Worm (Caenorhabditis elegans) whole organism, late embryonic: ENCODE measurements around the gene Y39B6A.30.
A peak's percentile ranks its signal among the peaks of the same experiment; 100 is the strongest.

ENCODE experiments used
- K02D7.2 ChIP-seq: sonication (generic microtip); optimal IDR thresholded peaks from 2 replicates; lab custom pipeline; 2017; ENCODE audit warnings: mild to moderate bottlenecking, missing genetic modification characterization, missing compliant biosample characterization
- ceh-18 ChIP-seq: sonication (generic microtip); optimal IDR thresholded peaks from 2 replicates; lab custom pipeline; 2016; ENCODE audit warnings: missing genetic modification characterization, missing compliant biosample characterization
- ceh-19 ChIP-seq: fragments of 200-800 bp; sonication (Bioruptor generic); optimal IDR thresholded peaks from 2 replicates; lab custom pipeline; 2018; ENCODE audit warnings: mild to moderate bottlenecking, missing genetic modification characterization, missing compliant biosample characterization
- ceh-30 ChIP-seq: fragments of 150-350 bp; optimal IDR thresholded peaks from 2 replicates; lab custom pipeline; 2014; ENCODE audit warnings: missing biosample characterization, missing genetic modification characterization
- ceh-34 ChIP-seq: sonication (generic microtip); optimal IDR thresholded peaks from 2 replicates; lab custom pipeline; 2016; ENCODE audit warnings: mild to moderate bottlenecking, missing genetic modification characterization, missing compliant biosample characterization
- ceh-48 ChIP-seq: sonication (generic microtip); optimal IDR thresholded peaks from 2 replicates; lab custom pipeline; 2016; ENCODE audit warnings: missing genetic modification characterization, inconsistent platforms, missing compliant biosample characterization
- ceh-6 ChIP-seq: fragments of 200-800 bp; sonication (Bioruptor generic); optimal IDR thresholded peaks from 2 replicates; lab custom pipeline; 2018; ENCODE audit warnings: mild to moderate bottlenecking, missing genetic modification characterization, missing compliant biosample characterization
- che-1 ChIP-seq: sonication (generic microtip); optimal IDR thresholded peaks from 2 replicates; lab custom pipeline; 2016; ENCODE audit warnings: mild to moderate bottlenecking, missing genetic modification characterization, missing compliant biosample characterization
- dmd-4 ChIP-seq: sonication (generic microtip); optimal IDR thresholded peaks from 2 replicates; lab custom pipeline; 2016; ENCODE audit warnings: borderline replicate concordance, missing genetic modification characterization, missing compliant biosample characterization
- elt-4 ChIP-seq: sonication (generic microtip); optimal IDR thresholded peaks from 2 replicates; lab custom pipeline; 2016; ENCODE audit warnings: missing genetic modification characterization, missing compliant biosample characterization
- ets-4 ChIP-seq: sonication (generic microtip); optimal IDR thresholded peaks from 2 replicates; lab custom pipeline; 2016; ENCODE audit warnings: missing genetic modification characterization, missing compliant biosample characterization
- eyg-1 ChIP-seq: sonication (generic microtip); optimal IDR thresholded peaks from 2 replicates; lab custom pipeline; 2016; ENCODE audit warnings: missing genotype, missing genetic modification characterization, missing compliant biosample characterization
- fax-1 ChIP-seq: sonication (generic microtip); optimal IDR thresholded peaks from 2 replicates; lab custom pipeline; 2016; ENCODE audit warnings: missing genotype, missing genetic modification characterization, missing compliant biosample characterization
- fkh-10 ChIP-seq: fragments of 150-350 bp; optimal IDR thresholded peaks from 2 replicates; lab custom pipeline; 2014; ENCODE audit warnings: missing biosample characterization, missing genetic modification reagents, missing genetic modification characterization
- hlh-13 ChIP-seq: fragments of 200-800 bp; sonication (Bioruptor generic); optimal IDR thresholded peaks from 2 replicates; lab custom pipeline; 2018; ENCODE audit warnings: mild to moderate bottlenecking, missing genetic modification characterization, missing compliant biosample characterization
- lin-11 ChIP-seq: fragments of 200-800 bp; sonication (Bioruptor generic); optimal IDR thresholded peaks from 2 replicates; lab custom pipeline; 2018; ENCODE audit warnings: mild to moderate bottlenecking, missing genetic modification characterization, missing compliant biosample characterization
- mec-3 ChIP-seq: sonication (generic microtip); optimal IDR thresholded peaks from 2 replicates; lab custom pipeline; 2016; ENCODE audit warnings: borderline replicate concordance, missing genetic modification characterization, missing compliant biosample characterization
- pat-9 ChIP-seq: fragments of 200-800 bp; sonication (Bioruptor generic); optimal IDR thresholded peaks from 2 replicates; lab custom pipeline; 2018; ENCODE audit warnings: mild to moderate bottlenecking, missing genetic modification characterization, moderate library complexity, missing compliant biosample characterization
- pax-1 ChIP-seq: fragments of 150-350 bp; optimal IDR thresholded peaks from 2 replicates; lab custom pipeline; 2014; ENCODE audit warnings: missing biosample characterization, missing genetic modification characterization
- pha-2 ChIP-seq: sonication (generic microtip); optimal IDR thresholded peaks from 2 replicates; lab custom pipeline; 2017; ENCODE audit warnings: mild to moderate bottlenecking, missing genetic modification characterization, missing compliant biosample characterization
- pha-4 ChIP-seq: fragments of 150-350 bp; optimal IDR thresholded peaks from 2 replicates; lab custom pipeline; 2018; ENCODE audit warnings: missing biosample characterization, missing genetic modification reagents, missing genetic modification characterization
- rnt-1 ChIP-seq: sonication (generic microtip); optimal IDR thresholded peaks from 2 replicates; lab custom pipeline; 2016; ENCODE audit warnings: missing genetic modification characterization, missing compliant biosample characterization
- sdc-2 ChIP-seq: sonication (generic microtip); optimal IDR thresholded peaks from 2 replicates; lab custom pipeline; 2016; ENCODE audit warnings: missing genotype, missing genetic modification characterization, missing compliant biosample characterization
- sox-2 ChIP-seq: fragments of 200-800 bp; sonication (Bioruptor generic); IDR thresholded peaks from 2 replicates; pipeline ENCODE4 v1.3.6; 2022; ENCODE audit warnings: missing genetic modification reagents, missing genetic modification characterization, missing compliant biosample characterization
- tbx-2 ChIP-seq: sonication (generic microtip); optimal IDR thresholded peaks from 2 replicates; lab custom pipeline; 2016; ENCODE audit warnings: missing genetic modification characterization, missing compliant biosample characterization
- tbx-7 ChIP-seq: sonication (generic microtip); optimal IDR thresholded peaks from 2 replicates; lab custom pipeline; 2016; ENCODE audit warnings: missing genotype, missing genetic modification characterization, missing compliant biosample characterization
- ttx-3 ChIP-seq: sonication (generic microtip); optimal IDR thresholded peaks from 2 replicates; lab custom pipeline; 2016; ENCODE audit warnings: missing genetic modification reagents, missing genetic modification characterization, missing compliant biosample characterization
- unc-3 ChIP-seq, 2 experiments: fragments of 200-800 bp in 1 of 2; sonication (Bioruptor generic) in 1 of 2; sonication (generic microtip) in 1 of 2; conservative IDR thresholded peaks in 1 of 2; optimal IDR thresholded peaks in 1 of 2; 2 replicates each; pipeline versions ENCODE4 v1.3.6 to Lab custom; 2016 to 2022; ENCODE audit warnings: missing compliant biosample characterization in 2 of 2, missing genetic modification characterization in 2 of 2, missing genetic modification reagents in 1 of 2
- unc-42 ChIP-seq: sonication (generic microtip); optimal IDR thresholded peaks from 2 replicates; lab custom pipeline; 2016; ENCODE audit warnings: missing genotype, missing genetic modification characterization, missing compliant biosample characterization
- zip-5 ChIP-seq: sonication (generic microtip); optimal IDR thresholded peaks from 2 replicates; lab custom pipeline; 2016; ENCODE audit warnings: missing genetic modification characterization, missing compliant biosample characterization
- ztf-16 ChIP-seq: sonication (generic microtip); optimal IDR thresholded peaks from 2 replicates; lab custom pipeline; 2017; ENCODE audit warnings: missing genetic modification characterization, missing compliant biosample characterization

Y39B6A.30 gene

DNA sequence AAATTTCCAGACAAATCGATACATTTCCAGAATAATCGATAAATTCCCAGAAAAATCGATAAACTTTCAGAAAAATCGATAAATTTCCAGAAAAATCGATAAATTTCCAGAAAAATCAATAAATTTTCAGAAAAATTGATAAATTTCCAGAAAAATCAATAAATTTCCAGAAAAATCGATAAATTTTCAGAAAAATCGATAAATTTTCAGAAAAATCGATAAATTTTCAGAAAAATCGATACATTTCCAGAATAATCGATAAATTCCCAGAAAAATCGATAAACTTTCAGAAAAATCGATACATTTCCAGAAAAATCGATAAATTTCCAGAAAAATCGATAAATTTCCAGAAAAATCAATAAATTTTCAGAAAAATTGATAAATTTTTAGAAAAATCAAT, 12.4 kb downstream of the Y39B6A.30 start:
- TF ChIP-seq ceh-48 = peak; percentile 52

ce11 chrV:19027338-19027737, 13.0 kb downstream of the Y39B6A.30 start:
- peak; percentile 68 for TF ChIP-seq ceh-48
- TF ChIP-seq ceh-18 (tag; lab: Kevin White, UChicago) = no peak

ce11 chrV:19031456-19031855, 17.1 kb downstream of the Y39B6A.30 start, which contains the start of gene Y39B6A.27:
Y39B6A.27 (plus strand) TSS chrV:19031756.
- TF ChIP-seq mec-3 (tag; lab: Kevin White, UChicago) = no peak
- no peak for TF ChIP-seq eyg-1 (tag; lab: Kevin White, UChicago)
- no peak for TF ChIP-seq pha-2
- no peak for TF ChIP-seq unc-3 (GFP tag; conservative IDR thresholded peaks at IDR 0.05; lab: Robert Waterston, UW)
- no peak for TF ChIP-seq unc-3 (tag; optimal IDR thresholded peaks at IDR 0.05; lab: Kevin White, UChicago)
- TF ChIP-seq tbx-7 (tag; lab: Kevin White, UChicago) = no peak
- TF ChIP-seq ceh-48 = no peak
- TF ChIP-seq ttx-3 (tag; lab: Kevin White, UChicago) = no peak
- no peak for TF ChIP-seq elt-4
- no peak for TF ChIP-seq pat-9
- TF ChIP-seq zip-5 (tag; lab: Kevin White, UChicago) = no peak
- no peak for TF ChIP-seq pax-1
- TF ChIP-seq pha-4 (tag; lab: Kevin White, UChicago) = no peak
- no peak for TF ChIP-seq fkh-10

- peak; percentile 37 for TF ChIP-seq ceh-48
- TF ChIP-seq ztf-16 = no peak
These were observed 21.7 kb downstream of the Y39B6A.30 start for ce11 chrV:19036061-19036460.

DNA sequence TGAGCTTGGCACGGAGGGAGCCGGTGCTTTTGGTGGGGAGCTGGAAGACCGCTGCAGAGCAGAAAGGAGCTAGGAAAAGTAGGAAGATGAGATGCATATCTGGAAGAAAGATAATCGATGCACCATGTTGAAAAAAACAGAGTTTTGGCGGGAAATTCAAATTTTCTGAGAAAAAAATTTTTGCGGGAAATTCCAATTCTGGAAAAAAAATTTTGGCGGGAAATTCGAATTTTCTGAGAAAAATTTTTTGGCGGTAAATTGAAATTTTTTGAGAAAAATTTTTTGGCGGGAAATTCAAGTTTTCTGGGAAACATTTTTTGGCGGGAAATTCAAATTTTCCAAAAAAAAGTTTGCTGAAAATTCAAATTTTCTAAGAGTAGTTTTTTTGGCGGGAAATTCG, 22.8 kb downstream of the Y39B6A.30 start, which contains the start of gene asp-17:
Gene asp-17, minus strand, starts transcription at position 101 of the 400 bp plus-strand sequence.
- no peak for TF ChIP-seq tbx-2 (tag; lab: Kevin White, UChicago)
- TF ChIP-seq fax-1 (tag; lab: Kevin White, UChicago) = no peak
- no peak for TF ChIP-seq sox-2 (GFP tag; lab: Robert Waterston, UW)

DNA sequence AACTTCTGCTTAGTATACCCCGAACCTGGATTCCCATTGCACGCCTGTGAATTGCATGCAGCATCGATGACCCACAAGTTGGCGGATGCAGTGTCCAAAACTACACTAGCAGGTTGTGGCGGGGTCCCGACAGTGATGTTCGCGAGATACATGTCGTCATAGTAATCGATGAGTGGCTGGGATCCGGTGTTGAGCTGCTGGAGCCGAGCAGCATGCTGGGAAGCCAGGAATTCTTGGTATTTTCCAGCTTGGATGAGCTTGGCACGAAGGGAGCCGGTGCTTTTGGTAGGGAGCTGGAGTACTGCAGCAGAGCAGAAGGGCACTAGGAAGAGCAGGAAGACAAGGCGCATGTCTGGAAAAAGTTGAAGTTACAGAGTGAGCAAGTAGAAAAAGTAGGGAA, 27.9 kb downstream of the Y39B6A.30 start, which contains the start of gene asp-16:
Gene asp-16, minus strand, starts transcription at position 350 of the 400 bp plus-strand sequence.
- TF ChIP-seq elt-4 = peak; percentile 18
- no peak for TF ChIP-seq dmd-4
- TF ChIP-seq, all 69 proteins: peak for 1

DNA sequence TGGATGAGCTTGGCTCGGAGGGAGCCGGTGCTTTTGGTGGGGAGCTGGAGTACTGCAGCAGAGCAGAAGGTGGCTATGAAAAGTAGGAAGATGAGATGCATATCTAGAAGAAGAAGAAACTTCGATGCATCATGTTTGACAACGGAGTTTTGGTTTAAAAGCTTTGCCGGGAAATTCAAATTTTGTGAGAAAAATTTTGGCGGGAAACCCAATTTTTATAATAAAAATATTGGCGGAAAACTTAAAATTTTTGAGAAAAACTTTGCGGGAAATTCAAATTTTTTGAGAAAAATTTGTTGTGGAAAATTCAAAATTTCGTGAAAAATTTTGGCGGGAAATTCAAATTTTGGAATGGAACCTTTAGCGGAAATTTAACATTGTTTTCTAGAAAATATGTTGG, 30.4 kb downstream of the Y39B6A.30 start, which contains the start of gene asp-15:
Gene asp-15, minus strand, starts transcription at position 101 of the 400 bp plus-strand sequence.
- TF ChIP-seq rnt-1 (tag; lab: Kevin White, UChicago) (no peak), fkh-10 (no peak), che-1 (tag; lab: Kevin White, UChicago) (no peak), pat-9 (no peak), ets-4 (tag; lab: Kevin White, UChicago) (no peak), unc-42 (no peak), ceh-6 (no peak), ceh-19 (GFP tag; lab: Kevin White, UChicago) (no peak), K02D7.2 (tag; lab: Kevin White, UChicago) (no peak)

ce11 chrV:19047442-19047841, 33.1 kb downstream of the Y39B6A.30 start:
- TF ChIP-seq ceh-30 (tag; lab: Kevin White, UChicago) = no peak
- no peak for TF ChIP-seq lin-11 (tag; lab: Kevin White, UChicago)
- TF ChIP-seq ceh-34 = no peak
- TF ChIP-seq sdc-2 (tag; lab: Kevin White, UChicago) = no peak
- TF ChIP-seq fkh-10 = no peak
- no peak for TF ChIP-seq mec-3 (tag; lab: Kevin White, UChicago)
- TF ChIP-seq hlh-13 (GFP tag; lab: Kevin White, UChicago) = no peak
